Fruit fly (Drosophila melanogaster) whole organism: ENCODE data around the gene RpS7.

ENCODE experiments used
- pan ChIP-seq: fragments of >200 bp; optimal IDR thresholded peaks from 2 replicates; lab custom pipeline; 2017
- usp ChIP-seq: fragments of >200 bp; optimal IDR thresholded peaks from 2 replicates; lab custom pipeline; 2017; ENCODE audit warnings: missing biosample characterization, missing genetic modification characterization, mixed read lengths

DNA sequence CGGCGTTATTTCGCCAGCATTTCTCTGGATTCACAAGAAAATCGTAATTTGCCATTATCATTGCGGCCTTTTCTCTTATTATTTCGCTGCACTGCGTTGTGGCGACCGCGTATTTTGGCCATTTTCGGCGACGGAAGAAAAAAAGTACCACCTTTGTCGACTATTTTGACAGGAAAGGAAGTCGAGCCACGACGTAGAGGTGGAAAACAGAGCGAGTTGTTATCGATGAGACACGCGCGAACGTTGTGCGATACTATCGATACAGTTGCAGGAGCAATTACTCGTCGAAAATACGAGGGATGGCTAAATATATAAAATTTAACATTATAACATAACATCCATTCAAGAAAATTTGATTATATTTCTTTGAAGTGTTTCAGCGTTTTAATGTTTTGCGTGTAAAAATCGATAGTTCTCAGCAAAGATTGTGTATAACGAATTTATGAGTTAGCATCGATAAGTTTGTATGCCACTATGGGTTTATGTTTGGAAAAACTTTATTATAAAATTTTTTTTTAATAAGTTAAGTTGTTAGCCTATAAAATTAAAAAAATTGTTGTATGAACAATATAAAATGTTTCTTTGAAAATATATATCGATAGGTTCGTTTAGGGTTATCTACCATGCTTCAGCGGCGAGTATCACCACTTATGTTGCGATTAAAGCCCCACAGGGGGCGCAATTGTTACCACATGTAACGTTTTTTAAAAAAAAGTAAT is at the start of gene RpS7:
- no peak for TF ChIP-seq pan (lab: Kevin White, UChicago)
- no peak for TF ChIP-seq usp (GFP tag; lab: Kevin White, UChicago)
